Worm (Caenorhabditis elegans) whole organism, young adult: ENCODE results near the gene acdh-8.

Experiments used
- ZK185.1 ChIP-seq: sonication (generic microtip); optimal IDR thresholded peaks from 2 replicates; lab custom pipeline; 2016; ENCODE audit warnings: mild to moderate bottlenecking, missing genetic modification characterization, missing compliant biosample characterization; ENCODE audit not compliant: poor library complexity, severe bottlenecking
- ets-4 ChIP-seq: fragments of 200-800 bp; sonication (Bioruptor generic); optimal IDR thresholded peaks from 2 replicates; lab custom pipeline; 2018; ENCODE audit warnings: mild to moderate bottlenecking, missing genetic modification characterization, missing compliant biosample characterization
- sea-2 ChIP-seq: fragments of 200-800 bp; sonication (Bioruptor generic); IDR thresholded peaks from 2 replicates; pipeline ENCODE4 v1.3.6; 2022; ENCODE audit warnings: missing genetic modification characterization, missing compliant biosample characterization
- unc-130 ChIP-seq: sonication (generic microtip); optimal IDR thresholded peaks from 2 replicates; lab custom pipeline; 2016; ENCODE audit warnings: missing genetic modification reagents, missing genetic modification characterization, missing compliant biosample characterization

- no peak for TF ChIP-seq unc-130
- TF ChIP-seq sea-2 (GFP tag; lab: Robert Waterston, UW), result no peak
- no peak for TF ChIP-seq ZK185.1 (tag; lab: Kevin White, UChicago)
- no peak for TF ChIP-seq ets-4
These were observed 10.0 kb downstream of the acdh-8 start for ce11 chrII:5804288-5804687.
